Fruit fly (Drosophila melanogaster) S2 (cell line): ENCODE measurements around the gene Rcc1.
A peak's percentile ranks its signal among the peaks of the same experiment; 100 is the strongest.

Experiments
- CG8478 ChIP-seq: fragments of >200 bp; optimal IDR thresholded peaks from 2 replicates; lab custom pipeline; 2018
- CTCF ChIP-seq, 2 experiments: fragments of >200 bp; optimal IDR thresholded peaks; 2 replicates each; lab custom pipeline; 2018

dm6 chr3L:5899305-5899704, 33.3 kb downstream of the Rcc1 start, which contains the start of gene CG32409:
- no peak for TF ChIP-seq CG8478 (lab: Kevin White, UChicago)
- peak in 1 of 2 experiments; percentile 36 for TF ChIP-seq CTCF (optimal IDR thresholded peaks at IDR 0.05; lab: Kevin White, UChicago)
